Worm (Caenorhabditis elegans): ENCODE data around the gene F07G6.5.

Gene F07G6.5

DNA sequence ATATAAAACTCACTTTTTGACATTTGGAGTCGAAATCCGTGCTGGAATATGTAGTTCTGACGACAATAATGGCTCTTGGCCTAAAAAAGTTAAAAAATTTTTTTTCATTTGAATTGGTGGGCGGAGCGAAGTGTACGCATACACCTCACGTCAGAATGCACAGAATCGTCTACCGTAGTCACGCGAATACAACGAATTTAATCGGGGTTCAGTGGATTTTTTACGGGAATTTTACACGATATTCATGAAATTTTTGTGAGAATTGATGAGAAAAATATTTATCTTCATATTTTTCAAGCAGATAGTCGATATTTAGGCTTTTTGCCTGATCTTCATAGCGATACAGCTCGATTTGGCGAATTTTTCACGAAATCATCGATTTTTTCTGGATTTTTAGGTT lies 37.7 kb downstream of the F07G6.5 start, which contains the start of gene R09H3.3:
R09H3.3 (minus strand) TSS at position 101 of the 400 bp plus-strand sequence.
- TF ChIP-seq ztf-29 (GFP tag; IDR thresholded peaks at IDR 0.05): no peak

ce11 chrX:1667056-1667455 lies 39.4 kb downstream of the F07G6.5 start:
- TF ChIP-seq flt-1 (GFP tag; IDR thresholded peaks at IDR 0.05) (no peak), ztf-29 (GFP tag; IDR thresholded peaks at IDR 0.05) (no peak), cog-1 (tag; optimal IDR thresholded peaks at IDR 0.05) (no peak), ref-1 (GFP tag; conservative IDR thresholded peaks at IDR 0.05) (no peak), tab-1 (GFP tag; IDR thresholded peaks at IDR 0.05) (no peak), ztf-23 (GFP tag; IDR thresholded peaks at IDR 0.05) (no peak), med-1 (GFP tag; optimal IDR thresholded peaks at IDR 0.05; ENCODE audit: insufficient read depth) (no peak), klf-2 (GFP tag; conservative IDR thresholded peaks at IDR 0.05) (no peak), T22C8.4 (GFP tag; IDR thresholded peaks at IDR 0.05) (no peak)

DNA sequence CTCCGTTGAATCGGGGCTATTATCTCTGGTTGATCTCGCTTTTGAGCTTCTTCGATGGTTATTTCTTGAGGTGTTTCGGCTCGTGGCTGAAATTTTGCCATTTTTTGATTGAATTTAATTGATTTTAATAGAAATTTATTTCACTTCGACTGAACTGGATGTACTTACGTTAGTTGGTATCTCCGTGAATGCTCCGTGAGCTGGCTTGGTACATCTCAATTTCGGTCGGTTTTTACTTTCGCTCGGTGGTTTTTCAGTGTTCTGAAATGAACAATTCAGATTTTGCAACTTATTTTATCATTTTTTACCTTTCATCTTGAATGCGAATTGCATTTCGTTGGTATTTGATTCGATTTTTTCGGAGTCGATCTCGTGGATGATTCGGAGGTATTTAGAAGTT lies 41.5 kb downstream of the F07G6.5 start, which contains the start of gene R09H3.2:
R09H3.2 (minus strand) TSS at position 101 of the 400 bp plus-strand sequence.
- no peak for TF ChIP-seq cog-1 (tag; optimal IDR thresholded peaks at IDR 0.05)
- TF ChIP-seq flt-1 (GFP tag; IDR thresholded peaks at IDR 0.05): no peak
- TF ChIP-seq T22C8.4 (GFP tag; IDR thresholded peaks at IDR 0.05): no peak
- no peak for TF ChIP-seq tab-1 (GFP tag; IDR thresholded peaks at IDR 0.05)
- no peak for TF ChIP-seq ztf-23 (GFP tag; IDR thresholded peaks at IDR 0.05)
- TF ChIP-seq klf-2 (GFP tag; conservative IDR thresholded peaks at IDR 0.05): no peak
- TF ChIP-seq ztf-29 (GFP tag; IDR thresholded peaks at IDR 0.05): no peak
- no peak for TF ChIP-seq ref-1 (GFP tag; conservative IDR thresholded peaks at IDR 0.05)
- TF ChIP-seq med-1 (GFP tag; optimal IDR thresholded peaks at IDR 0.05; ENCODE audit: insufficient read depth): no peak
